Fruit fly (Drosophila melanogaster): ENCODE measurements around the gene CG7341.

CG7341 gene

DNA sequence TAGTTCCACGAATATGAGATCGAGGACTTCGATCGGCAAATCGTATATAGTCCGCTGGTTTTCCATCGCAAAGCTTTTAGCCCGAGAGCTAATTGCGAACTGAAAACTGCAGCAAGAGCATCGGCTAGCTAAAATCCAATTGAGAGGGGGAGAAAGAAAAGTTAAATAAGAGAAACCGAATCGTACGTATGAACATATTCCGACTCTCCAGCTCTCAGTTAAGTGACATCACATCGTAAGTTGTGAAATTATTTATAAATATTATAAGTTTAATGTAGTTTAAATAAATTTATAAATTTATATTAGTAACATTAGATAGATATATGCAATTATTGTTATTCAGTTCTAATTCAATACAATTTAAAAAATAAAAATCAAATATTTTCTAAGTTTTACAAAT is 42.7 kb upstream of the CG7341 start, which contains the start of gene CG44006:
TSS of gene CG44006 (minus strand) at position 101 of the 400 bp plus-strand sequence.
- no peak for TF ChIP-seq p53 (GFP tag; optimal IDR thresholded peaks at IDR 0.05)
- no peak for TF ChIP-seq CG11504 (tag; optimal IDR thresholded peaks at IDR 0.05)
- TF ChIP-seq Trl (optimal IDR thresholded peaks at IDR 0.05), result peak in 1 of 2 experiments; percentile 7
- TF ChIP-seq Trl (GFP tag; optimal IDR thresholded peaks at IDR 0.05), result no peak
- TF ChIP-seq wdn (GFP tag; IDR thresholded peaks at IDR 0.05), result no peak
- TF ChIP-seq nom (GFP tag; optimal IDR thresholded peaks at IDR 0.05), result peak; percentile 4
- TF ChIP-seq Sry-β (GFP tag; optimal IDR thresholded peaks at IDR 0.05), result no peak

dm6 chr3L:18072023-18072422 is 40.7 kb upstream of the CG7341 start, which contains the start of gene CG44005:
Gene CG44005, minus strand, starts transcription at chr3L:18072123.
- TF ChIP-seq dan (GFP tag; IDR thresholded peaks at IDR 0.05) (no peak), Rfx (GFP tag; IDR thresholded peaks at IDR 0.05) (no peak), tx (GFP tag; optimal IDR thresholded peaks at IDR 0.05) (no peak), ato (GFP tag; IDR thresholded peaks at IDR 0.05; ENCODE audit: partially characterized antibody) (no peak), org-1 (GFP tag; optimal IDR thresholded peaks at IDR 0.05) (no peak), C15 (GFP tag; IDR thresholded peaks at IDR 0.05) (no peak), Mes4 (GFP tag; optimal IDR thresholded peaks at IDR 0.05) (no peak), D (optimal IDR thresholded peaks at IDR 0.05) (no peak), D (GFP tag; optimal IDR thresholded peaks at IDR 0.05) (no peak)

DNA sequence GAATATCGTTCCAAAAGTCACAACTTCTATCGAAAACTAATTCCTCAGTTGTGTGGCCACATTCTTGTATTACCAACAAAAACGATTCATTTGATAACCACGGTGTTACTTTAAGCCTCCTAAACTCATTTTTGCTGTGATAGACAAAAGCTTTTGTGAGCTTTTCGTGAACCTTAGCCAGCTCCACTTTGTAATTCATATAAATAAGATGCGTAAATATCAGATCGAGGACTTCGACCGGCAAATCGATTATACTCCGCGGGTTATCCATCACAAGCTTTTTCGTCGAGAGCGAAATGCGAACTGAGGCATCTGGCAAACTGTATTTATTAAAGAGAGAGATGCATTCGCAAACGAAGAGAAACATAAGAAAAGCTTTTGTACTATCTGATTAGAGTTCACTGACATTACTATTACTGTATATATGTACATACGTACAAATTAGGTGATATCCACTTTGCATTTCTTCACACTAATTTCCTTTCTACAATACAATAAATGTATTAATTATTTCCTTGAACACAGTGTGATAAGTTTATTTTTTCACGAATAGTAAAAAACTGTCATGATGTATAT is 39.1 kb upstream of the CG7341 start, which contains the start of gene CG44004:
TSS of gene CG44004 (minus strand) at position 305 of the 576 bp plus-strand sequence.
- TF ChIP-seq kni (GFP tag; optimal IDR thresholded peaks at IDR 0.05), result no peak
- TF ChIP-seq nom (GFP tag; optimal IDR thresholded peaks at IDR 0.05), result peak; percentile 66
- TF ChIP-seq lbe (GFP tag; optimal IDR thresholded peaks at IDR 0.05), result no peak
- no peak for TF ChIP-seq crol (GFP tag; IDR thresholded peaks at IDR 0.05)
- no peak for TF ChIP-seq p53 (GFP tag; optimal IDR thresholded peaks at IDR 0.05)
- TF ChIP-seq sens-2 (GFP tag; IDR thresholded peaks at IDR 0.05), result no peak
- no peak for TF ChIP-seq ara (GFP tag; IDR thresholded peaks at IDR 0.05)
- no peak for TF ChIP-seq ranshi (GFP tag; IDR thresholded peaks at IDR 0.05)
- no peak for TF ChIP-seq br (optimal IDR thresholded peaks at IDR 0.05)
- TF ChIP-seq CG15696 (tag; optimal IDR thresholded peaks at IDR 0.05), result no peak
- TF ChIP-seq CG8388 (GFP tag; optimal IDR thresholded peaks at IDR 0.05), result no peak
- TF ChIP-seq MTF-1 (GFP tag; optimal IDR thresholded peaks at IDR 0.05; ENCODE audit: borderline replicate concordance), result no peak
- no peak for TF ChIP-seq NC2α (GFP tag; optimal IDR thresholded peaks at IDR 0.05)
- no peak for TF ChIP-seq CG14441 (GFP tag; IDR thresholded peaks at IDR 0.05)
- peak; percentile 11 for TF ChIP-seq sens (GFP tag)
- TF ChIP-seq CG10267 (tag; optimal IDR thresholded peaks at IDR 0.05), result no peak

DNA sequence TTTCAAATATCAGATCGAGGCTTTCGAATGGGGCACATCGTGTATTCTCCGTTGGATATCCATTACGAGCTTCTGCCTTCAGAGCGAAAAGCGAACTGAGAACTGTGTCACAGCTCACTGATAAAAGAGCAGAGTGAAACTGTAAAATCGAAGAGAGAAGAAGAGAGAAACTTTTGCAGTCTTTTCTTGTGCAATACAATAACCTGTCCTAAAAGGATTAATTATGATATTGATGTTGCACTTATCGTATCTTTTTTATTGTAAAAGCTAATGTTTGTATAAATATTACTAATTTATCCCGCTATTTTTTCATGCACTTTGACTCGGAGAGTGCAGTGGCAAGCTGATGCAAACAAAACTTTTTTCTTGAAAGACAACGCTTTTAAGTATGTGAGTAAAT is 37.8 kb upstream of the CG7341 start:
- TF ChIP-seq Sox100B (GFP tag; optimal IDR thresholded peaks at IDR 0.05) (no peak), CG17328 (GFP tag; IDR thresholded peaks at IDR 0.05) (no peak), sima (GFP tag; optimal IDR thresholded peaks at IDR 0.05) (no peak), bsh (GFP tag; optimal IDR thresholded peaks at IDR 0.05) (peak in 1 of 2 experiments; percentile 14), CG10321 (GFP tag; IDR thresholded peaks at IDR 0.05) (no peak), Myb (GFP tag; optimal IDR thresholded peaks at IDR 0.05) (no peak), Ssrp (tag; optimal IDR thresholded peaks at IDR 0.05) (no peak), ci (GFP tag; IDR thresholded peaks at IDR 0.05) (no peak), nom (GFP tag; optimal IDR thresholded peaks at IDR 0.05) (peak; percentile 33), CG12744 (GFP tag; optimal IDR thresholded peaks at IDR 0.05) (no peak), sisA (GFP tag; IDR thresholded peaks at IDR 0.05) (no peak), Rx (GFP tag; IDR thresholded peaks at IDR 0.05) (no peak), Trl (optimal IDR thresholded peaks at IDR 0.05) (peak in 1 of 2 experiments; percentile 3), Trl (GFP tag; optimal IDR thresholded peaks at IDR 0.05) (no peak), cg (GFP tag; optimal IDR thresholded peaks at IDR 0.05) (no peak), chn (GFP tag; optimal IDR thresholded peaks at IDR 0.05) (no peak), CG10267 (tag; optimal IDR thresholded peaks at IDR 0.05) (no peak), CG3847 (GFP tag; IDR thresholded peaks at IDR 0.05) (no peak), slou (GFP tag; optimal IDR thresholded peaks at IDR 0.05) (no peak)

All from whole organism, embryonic.